In the genomic region with DNA sequence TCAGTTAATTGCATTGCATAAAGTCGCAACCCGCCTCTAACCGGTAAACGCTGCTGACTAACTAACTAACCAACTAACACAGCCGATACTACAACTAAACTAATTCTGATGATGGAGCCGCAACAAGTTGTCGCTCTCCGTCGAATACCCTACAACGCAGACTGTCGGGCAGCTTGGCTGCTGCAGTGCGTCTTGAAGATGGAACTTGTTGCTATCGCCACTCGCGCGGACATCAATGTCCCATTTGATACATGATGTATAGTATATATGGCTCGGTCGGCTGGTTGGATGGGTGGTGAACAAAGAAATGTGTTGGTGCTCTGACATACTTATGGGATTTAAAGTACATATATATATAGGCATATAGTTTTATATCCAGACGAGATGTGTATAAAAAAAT, we compare ENCODE assay signal across 3 fruit fly cellular contexts.
TF ChIP-seq lines count a peak whose summit lies in the region.

No protein-coding gene starts in this region.

TF ChIP-seq in whole organism, embryonic, 481 proteins besides CTCF, POLR2A, EP300 and RAD21 (continued from another document and continues in another):
- no peak for TF ChIP-seq ems (GFP tag; optimal IDR thresholded peaks at IDR 0.05; lab: Kevin White, UChicago)
- no peak for TF ChIP-seq dati (GFP tag; IDR thresholded peaks at IDR 0.05; lab: Robert Waterston, UW)
- TF ChIP-seq CG7745 (tag; optimal IDR thresholded peaks at IDR 0.05; lab: Kevin White, UChicago): no peak
- TF ChIP-seq E2f1 (GFP tag; IDR thresholded peaks at IDR 0.05; lab: Robert Waterston, UW): 0 out of 2 replicates have a peak, but pooled peaks have one; percentile 9
- no peak for TF ChIP-seq CG10565 (GFP tag; optimal IDR thresholded peaks at IDR 0.05; lab: Kevin White, UChicago)
- TF ChIP-seq ttk (GFP tag; IDR thresholded peaks at IDR 0.05; lab: Robert Waterston, UW): no peak
- peak; percentile 5 for TF ChIP-seq Nf-YC (tag; optimal IDR thresholded peaks at IDR 0.05; lab: Kevin White, UChicago)
- no peak for TF ChIP-seq mld (GFP tag; IDR thresholded peaks at IDR 0.05; lab: Robert Waterston, UW; ENCODE audit: partially characterized antibody)
- no peak for TF ChIP-seq wdn (GFP tag; IDR thresholded peaks at IDR 0.05; lab: Robert Waterston, UW)
- TF ChIP-seq ewg (GFP tag; optimal IDR thresholded peaks at IDR 0.05; lab: Kevin White, UChicago): no peak
- TF ChIP-seq Abd-B (GFP tag; optimal IDR thresholded peaks at IDR 0.05; lab: Kevin White, UChicago): no peak
- no peak for TF ChIP-seq GATAe (GFP tag; conservative IDR thresholded peaks at IDR 0.05; lab: Robert Waterston, UW)
- 0 out of 3 replicates have a peak, but pooled peaks have one; percentile 24 for TF ChIP-seq CG11456 (GFP tag; IDR thresholded peaks at IDR 0.05; lab: Robert Waterston, UW)
- peak; percentile 70 for TF ChIP-seq Ets65A (GFP tag; lab: Kevin White, UChicago)
- TF ChIP-seq kah (GFP tag; optimal IDR thresholded peaks at IDR 0.05; lab: Kevin White, UChicago): peak; percentile 64
- TF ChIP-seq CG13296 (GFP tag; optimal IDR thresholded peaks at IDR 0.05; lab: Kevin White, UChicago): peak; percentile 24
- no peak for TF ChIP-seq Gug (GFP tag; IDR thresholded peaks at IDR 0.05; lab: Robert Waterston, UW)
- 0 out of 2 replicates have a peak, but pooled peaks have one; percentile 16 for TF ChIP-seq Bgb (GFP tag; IDR thresholded peaks at IDR 0.05; lab: Robert Waterston, UW; ENCODE audit: partially characterized antibody)
- TF ChIP-seq lab (GFP tag; optimal IDR thresholded peaks at IDR 0.05; lab: Kevin White, UChicago): peak; percentile 51
- TF ChIP-seq gcm2 (GFP tag; optimal IDR thresholded peaks at IDR 0.05; lab: Kevin White, UChicago): no peak
- peak; percentile 90 for TF ChIP-seq CG5180 (GFP tag; optimal IDR thresholded peaks at IDR 0.05; lab: Kevin White, UChicago)
- TF ChIP-seq sr (GFP tag; IDR thresholded peaks at IDR 0.05; lab: Robert Waterston, UW): no peak
- no peak for TF ChIP-seq MTF-1 (GFP tag; optimal IDR thresholded peaks at IDR 0.05; lab: Kevin White, UChicago; ENCODE audit: borderline replicate concordance)
- no peak for TF ChIP-seq ro (GFP tag; IDR thresholded peaks at IDR 0.05; lab: Robert Waterston, UW)
- peak; percentile 17 for TF ChIP-seq CG1603 (tag; optimal IDR thresholded peaks at IDR 0.05; lab: Kevin White, UChicago)
- peak; percentile 10; the same call in 1 of the 2 replicates for TF ChIP-seq vvl (GFP tag; IDR thresholded peaks at IDR 0.05; lab: Robert Waterston, UW)
- TF ChIP-seq CG2120 (GFP tag; optimal IDR thresholded peaks at IDR 0.05; lab: Kevin White, UChicago): peak; percentile 7
- TF ChIP-seq CG10959 (GFP tag; IDR thresholded peaks at IDR 0.05; lab: Robert Waterston, UW): no peak
- 0 out of 2 replicates have a peak, but pooled peaks have one; percentile 31 for TF ChIP-seq sob (GFP tag; IDR thresholded peaks at IDR 0.05; lab: Robert Waterston, UW)
- no peak for TF ChIP-seq Atf-2 (GFP tag; optimal IDR thresholded peaks at IDR 0.05; lab: Kevin White, UChicago)
- peak; percentile 54 for TF ChIP-seq CG11504 (tag; optimal IDR thresholded peaks at IDR 0.05; lab: Kevin White, UChicago)
- TF ChIP-seq Tbp (GFP tag; optimal IDR thresholded peaks at IDR 0.05; lab: Kevin White, UChicago): no peak
- no peak for TF ChIP-seq CG8359 (GFP tag; optimal IDR thresholded peaks at IDR 0.05; lab: Kevin White, UChicago; ENCODE audit: borderline replicate concordance)
- no peak for TF ChIP-seq hth (optimal IDR thresholded peaks at IDR 0.05; lab: Kevin White, UChicago)
- no peak for TF ChIP-seq Sry-β (GFP tag; optimal IDR thresholded peaks at IDR 0.05; lab: Kevin White, UChicago)
- peak; percentile 3 for TF ChIP-seq CG12219 (GFP tag; optimal IDR thresholded peaks at IDR 0.05; lab: Kevin White, UChicago)
- TF ChIP-seq wor (GFP tag; IDR thresholded peaks at IDR 0.05; lab: Robert Waterston, UW): no peak
- peak; percentile 13 for TF ChIP-seq CG10209 (GFP tag; optimal IDR thresholded peaks at IDR 0.05; lab: Kevin White, UChicago)
- 0 out of 2 replicates have a peak, but pooled peaks have one; percentile 24 for TF ChIP-seq Ptx1 (GFP tag; IDR thresholded peaks at IDR 0.05; lab: Robert Waterston, UW)
- no peak for TF ChIP-seq cwo (GFP tag; optimal IDR thresholded peaks at IDR 0.05; lab: Kevin White, UChicago)
- TF ChIP-seq btn (GFP tag; optimal IDR thresholded peaks at IDR 0.05; lab: Kevin White, UChicago): no peak

TF ChIP-seq in whole organism, prepupa, 60 proteins besides CTCF, POLR2A, EP300 and RAD21 (continued from another document):
- peak; percentile 4 for TF ChIP-seq Eip75B (GFP tag; optimal IDR thresholded peaks at IDR 0.05; lab: Kevin White, UChicago)
- no peak for TF ChIP-seq CG6854 (GFP tag; optimal IDR thresholded peaks at IDR 0.05; lab: Kevin White, UChicago)
- peak; percentile 4 for TF ChIP-seq Sox102F (GFP tag; optimal IDR thresholded peaks at IDR 0.05; lab: Kevin White, UChicago)
- TF ChIP-seq CG11902 (GFP tag; optimal IDR thresholded peaks at IDR 0.05; lab: Kevin White, UChicago): no peak
- TF ChIP-seq CG10631 (GFP tag; optimal IDR thresholded peaks at IDR 0.05; lab: Kevin White, UChicago): peak; percentile 22
- TF ChIP-seq lz (GFP tag; optimal IDR thresholded peaks at IDR 0.05; lab: Kevin White, UChicago): no peak
- TF ChIP-seq CG1621 (tag; optimal IDR thresholded peaks at IDR 0.05; lab: Kevin White, UChicago): peak; percentile 40
- TF ChIP-seq Sox14 (GFP tag; optimal IDR thresholded peaks at IDR 0.05; lab: Kevin White, UChicago): peak; percentile 61
- TF ChIP-seq salr (GFP tag; optimal IDR thresholded peaks at IDR 0.05; lab: Kevin White, UChicago): peak in 1 of 2 experiments; percentile 35
- no peak for TF ChIP-seq fd85E (GFP tag; optimal IDR thresholded peaks at IDR 0.05; lab: Kevin White, UChicago)
- TF ChIP-seq Hr4 (GFP tag; optimal IDR thresholded peaks at IDR 0.05; lab: Kevin White, UChicago): no peak
- TF ChIP-seq CG15336 (GFP tag; IDR thresholded peaks at IDR 0.05; lab: Robert Waterston, UW): peak; percentile 49
- TF ChIP-seq dac (GFP tag; optimal IDR thresholded peaks at IDR 0.05; lab: Kevin White, UChicago): no peak
- TF ChIP-seq cyc (GFP tag; optimal IDR thresholded peaks at IDR 0.05; lab: Kevin White, UChicago): peak; percentile 17
- no peak for TF ChIP-seq Ets21C (GFP tag; optimal IDR thresholded peaks at IDR 0.05; lab: Kevin White, UChicago)
- TF ChIP-seq CG31627 (GFP tag; optimal IDR thresholded peaks at IDR 0.05; lab: Kevin White, UChicago): peak; percentile 31

TF ChIP-seq in whole organism, wandering third instar larva, 38 proteins besides CTCF, POLR2A, EP300 and RAD21 (continued from another document):
- no peak for TF ChIP-seq dsf (GFP tag; optimal IDR thresholded peaks at IDR 0.05; lab: Kevin White, UChicago; ENCODE audit: borderline replicate concordance)
- TF ChIP-seq pan (optimal IDR thresholded peaks at IDR 0.05; lab: Kevin White, UChicago): no peak
- no peak for TF ChIP-seq lola (GFP tag; optimal IDR thresholded peaks at IDR 0.05; lab: Kevin White, UChicago)
- TF ChIP-seq dl (GFP tag; optimal IDR thresholded peaks at IDR 0.05; lab: Kevin White, UChicago; ENCODE audit: insufficient read depth in 1 of 2, partially characterized antibody in 2 of 2): no peak
- no peak for TF ChIP-seq CrebA (GFP tag; optimal IDR thresholded peaks at IDR 0.05; lab: Kevin White, UChicago; ENCODE audit: borderline replicate concordance)
- TF ChIP-seq OdsH (GFP tag; optimal IDR thresholded peaks at IDR 0.05; lab: Kevin White, UChicago): no peak
- no peak for TF ChIP-seq sage (GFP tag; optimal IDR thresholded peaks at IDR 0.05; lab: Kevin White, UChicago)
- no peak for TF ChIP-seq GATAd (GFP tag; optimal IDR thresholded peaks at IDR 0.05; lab: Kevin White, UChicago)
- TF ChIP-seq jim (GFP tag; optimal IDR thresholded peaks at IDR 0.05; lab: Kevin White, UChicago): no peak
- TF ChIP-seq woc (GFP tag; optimal IDR thresholded peaks at IDR 0.05; lab: Kevin White, UChicago): peak; percentile 48
- TF ChIP-seq CG32264 (GFP tag; optimal IDR thresholded peaks at IDR 0.05; lab: Kevin White, UChicago): no peak
